Fruit fly (Drosophila melanogaster) whole organism, embryonic: ENCODE data around the gene Ac76E.
A peak's percentile ranks its signal among the peaks of the same experiment; 100 is the strongest.

Source experiments
- Bgb ChIP-seq: fragments of 200-800 bp; sonication (Bioruptor generic); IDR thresholded peaks from 2 replicates; pipeline ENCODE4 v1.3.6; 2022; ENCODE audit warnings: missing biosample characterization, missing genetic modification characterization; ENCODE audit not compliant: partially characterized antibody
- CG10979 ChIP-seq: fragments of 200-800 bp; sonication (Bioruptor generic); optimal IDR thresholded peaks from 2 replicates; lab custom pipeline; 2018; ENCODE audit warnings: missing biosample characterization, mild to moderate bottlenecking, missing genetic modification characterization, moderate library complexity
- CG12071 ChIP-seq: fragments of 200-800 bp; sonication (Bioruptor generic); optimal IDR thresholded peaks from 3 replicates; lab custom pipeline; 2018; ENCODE audit warnings: missing biosample characterization, mild to moderate bottlenecking, missing genetic modification characterization
- CG12659 ChIP-seq: fragments of 200-800 bp; sonication (Bioruptor generic); optimal IDR thresholded peaks from 3 replicates; lab custom pipeline; 2017; ENCODE audit warnings: mild to moderate bottlenecking, missing biosample characterization, missing genetic modification reagents, missing genetic modification characterization
- CG17186 ChIP-seq: fragments of 200-800 bp; sonication (Bioruptor generic); optimal IDR thresholded peaks from 3 replicates; lab custom pipeline; 2017; ENCODE audit warnings: missing biosample characterization, missing genetic modification reagents, missing genetic modification characterization
- CG2678 ChIP-seq: fragments of 200-800 bp; sonication (Bioruptor generic); optimal IDR thresholded peaks from 3 replicates; lab custom pipeline; 2019; ENCODE audit warnings: missing biosample characterization, mild to moderate bottlenecking, missing genetic modification characterization, moderate library complexity
- CG31365 ChIP-seq: fragments of 200-800 bp; sonication (Bioruptor generic); optimal IDR thresholded peaks from 2 replicates; lab custom pipeline; 2018; ENCODE audit warnings: missing biosample characterization, mild to moderate bottlenecking, missing genetic modification characterization
- CG42726 ChIP-seq: fragments of 200-800 bp; sonication (Bioruptor generic); IDR thresholded peaks from 2 replicates; pipeline ENCODE4 v1.3.6; 2022; ENCODE audit warnings: missing biosample characterization, missing genetic modification characterization; ENCODE audit not compliant: partially characterized antibody
- CG4360 ChIP-seq: fragments of 200-800 bp; sonication (Bioruptor generic); IDR thresholded peaks from 2 replicates; pipeline ENCODE4 v1.3.6; 2022; ENCODE audit warnings: missing biosample characterization, missing genetic modification characterization
- CG6272 ChIP-seq: fragments of 200-800 bp; sonication (Bioruptor generic); IDR thresholded peaks from 2 replicates; pipeline ENCODE4 v1.3.6; 2022; ENCODE audit warnings: missing biosample characterization, missing genetic modification characterization
- CG6654 ChIP-seq: fragments of 200-800 bp; sonication (Bioruptor generic); optimal IDR thresholded peaks from 2 replicates; lab custom pipeline; 2017; ENCODE audit warnings: missing biosample characterization, mild to moderate bottlenecking, missing genetic modification characterization
- CG7271 ChIP-seq: fragments of 200-800 bp; sonication (Bioruptor generic); optimal IDR thresholded peaks from 2 replicates; lab custom pipeline; 2018; ENCODE audit warnings: missing biosample characterization, mild to moderate bottlenecking, missing genetic modification characterization, moderate library complexity
- CG7839 ChIP-seq: fragments of 200-800 bp; sonication (Bioruptor generic); optimal IDR thresholded peaks from 3 replicates; lab custom pipeline; 2018; ENCODE audit warnings: missing biosample characterization, mild to moderate bottlenecking, missing genetic modification characterization, moderate library complexity
- CG8290 ChIP-seq, 3 experiments: fragments of 200-800 bp; sonication (Bioruptor generic); optimal IDR thresholded peaks; 2 replicates each; lab custom pipeline; 2016 to 2019; ENCODE audit warnings: missing biosample characterization in 3 of 3, missing genetic modification characterization in 3 of 3, mild to moderate bottlenecking in 2 of 3, moderate library complexity in 1 of 3
- CG8359 ChIP-seq: fragments of 200-800 bp; sonication (Bioruptor generic); optimal IDR thresholded peaks from 2 replicates; lab custom pipeline; 2017; ENCODE audit warnings: missing biosample characterization, mild to moderate bottlenecking, missing genetic modification characterization, borderline replicate concordance
- CG8388 ChIP-seq: fragments of 200-800 bp; sonication (Bioruptor generic); optimal IDR thresholded peaks from 2 replicates; lab custom pipeline; 2019; ENCODE audit warnings: missing biosample characterization, mild to moderate bottlenecking, missing genetic modification characterization, moderate library complexity
- CoRest ChIP-seq: fragments of 200-800 bp; sonication (Bioruptor generic); optimal IDR thresholded peaks from 3 replicates; lab custom pipeline; 2018; ENCODE audit warnings: missing biosample characterization, mild to moderate bottlenecking, missing genetic modification characterization, moderate library complexity
- D ChIP-seq, 2 experiments: fragments of 200-800 bp in 1 of 2; fragments of >200 bp in 1 of 2; sonication (Bioruptor generic) in 1 of 2; optimal IDR thresholded peaks; 2 replicates in 1 of 2; 3 replicates in 1 of 2; lab custom pipeline; 2017; ENCODE audit warnings: mild to moderate bottlenecking in 1 of 2, missing biosample characterization in 1 of 2, missing genetic modification characterization in 1 of 2, missing genetic modification reagents in 1 of 2
- Dll ChIP-seq: fragments of 200-800 bp; sonication (Bioruptor generic); IDR thresholded peaks from 4 replicates; pipeline ENCODE4 v1.3.6; 2022; ENCODE audit warnings: missing biosample characterization, missing genetic modification characterization; ENCODE audit not compliant: partially characterized antibody
- HLH4C ChIP-seq: fragments of 200-800 bp; sonication (Bioruptor generic); IDR thresholded peaks from 3 replicates; pipeline ENCODE4 v1.3.6; 2022; ENCODE audit warnings: missing biosample characterization, missing genetic modification characterization; ENCODE audit not compliant: partially characterized antibody
- HLH54F ChIP-seq: fragments of 200-800 bp; sonication (Bioruptor generic); optimal IDR thresholded peaks from 3 replicates; lab custom pipeline; 2016; ENCODE audit warnings: missing biosample characterization, missing genetic modification characterization
- HLHmδ ChIP-seq: fragments of 200-800 bp; sonication (Bioruptor generic); optimal IDR thresholded peaks from 2 replicates; lab custom pipeline; 2018; ENCODE audit warnings: missing biosample characterization, mild to moderate bottlenecking, missing genetic modification characterization, moderate library complexity
- HmgD ChIP-seq: fragments of 200-800 bp; sonication (Bioruptor generic); optimal IDR thresholded peaks from 3 replicates; lab custom pipeline; 2016; ENCODE audit warnings: missing biosample characterization, missing genetic modification characterization
- HmgZ ChIP-seq: fragments of 200-800 bp; sonication (Bioruptor generic); optimal IDR thresholded peaks from 2 replicates; lab custom pipeline; 2018; ENCODE audit warnings: missing biosample characterization, mild to moderate bottlenecking, missing genetic modification characterization
- Hr39 ChIP-seq: fragments of >200 bp; optimal IDR thresholded peaks from 2 replicates; lab custom pipeline; 2017
- Mes4 ChIP-seq: fragments of 200-800 bp; sonication (Bioruptor generic); optimal IDR thresholded peaks from 2 replicates; lab custom pipeline; 2016; ENCODE audit warnings: missing biosample characterization, missing genetic modification characterization
- Mrtf ChIP-seq: fragments of 200-800 bp; sonication (Bioruptor generic); IDR thresholded peaks from 3 replicates; pipeline ENCODE4 v1.3.6; 2022; ENCODE audit warnings: missing biosample characterization, missing genetic modification characterization
- Ptx1 ChIP-seq: fragments of 200-800 bp; sonication (Bioruptor generic); IDR thresholded peaks from 2 replicates; pipeline ENCODE4 v1.3.6; 2022; ENCODE audit warnings: missing biosample characterization, missing genetic modification characterization
- caup ChIP-seq: fragments of 200-800 bp; sonication (Bioruptor generic); optimal IDR thresholded peaks from 3 replicates; lab custom pipeline; 2017; ENCODE audit warnings: missing biosample characterization, mild to moderate bottlenecking, missing genetic modification characterization, moderate library complexity; ENCODE audit not compliant: severe bottlenecking
- exex ChIP-seq: fragments of 200-800 bp; sonication (Bioruptor generic); optimal IDR thresholded peaks from 4 replicates; lab custom pipeline; 2018; ENCODE audit warnings: missing biosample characterization, mild to moderate bottlenecking, missing genetic modification characterization, moderate library complexity
- fru ChIP-seq: fragments of >200 bp; optimal IDR thresholded peaks from 2 replicates; lab custom pipeline; 2017
- fu2 ChIP-seq: fragments of 200-800 bp; sonication (Bioruptor generic); optimal IDR thresholded peaks from 2 replicates; lab custom pipeline; 2016; ENCODE audit warnings: missing biosample characterization, missing genetic modification characterization
- gce ChIP-seq: fragments of 200-800 bp; sonication (Bioruptor generic); IDR thresholded peaks from 3 replicates; pipeline ENCODE4 v1.3.6; 2022; ENCODE audit warnings: missing biosample characterization, missing genetic modification characterization
- hbn ChIP-seq: fragments of 200-800 bp; sonication (Bioruptor generic); IDR thresholded peaks from 2 replicates; pipeline ENCODE4 v1.3.6; 2022; ENCODE audit warnings: missing biosample characterization, missing genetic modification characterization; ENCODE audit not compliant: partially characterized antibody
- lbe ChIP-seq: fragments of 200-800 bp; sonication (Bioruptor generic); optimal IDR thresholded peaks from 2 replicates; lab custom pipeline; 2016; ENCODE audit warnings: missing biosample characterization, mild to moderate bottlenecking, missing genetic modification characterization
- mld ChIP-seq: fragments of 200-800 bp; sonication (Bioruptor generic); IDR thresholded peaks from 3 replicates; pipeline ENCODE4 v1.3.6; 2022; ENCODE audit warnings: missing biosample characterization, missing genetic modification characterization; ENCODE audit not compliant: partially characterized antibody
- pb ChIP-seq: fragments of 200-800 bp; sonication (Bioruptor generic); optimal IDR thresholded peaks from 3 replicates; lab custom pipeline; 2016; ENCODE audit warnings: missing biosample characterization, missing genetic modification characterization
- psq ChIP-seq: fragments of 200-800 bp; sonication (Bioruptor generic); optimal IDR thresholded peaks from 2 replicates; lab custom pipeline; 2017; ENCODE audit warnings: missing biosample characterization, missing genetic modification characterization
- pzg ChIP-seq: fragments of 200-800 bp; sonication (Bioruptor generic); optimal IDR thresholded peaks from 3 replicates; lab custom pipeline; 2018; ENCODE audit warnings: missing biosample characterization, mild to moderate bottlenecking, missing genetic modification characterization, moderate library complexity
- row ChIP-seq: fragments of 200-800 bp; sonication (Bioruptor generic); IDR thresholded peaks from 3 replicates; pipeline ENCODE4 v1.3.6; 2022; ENCODE audit warnings: missing biosample characterization, missing genetic modification characterization
- run ChIP-seq: fragments of 200-800 bp; sonication (Bioruptor generic); optimal IDR thresholded peaks from 3 replicates; lab custom pipeline; 2018; ENCODE audit warnings: missing biosample characterization, mild to moderate bottlenecking, missing genetic modification characterization
- sisA ChIP-seq: fragments of 200-800 bp; sonication (Bioruptor generic); IDR thresholded peaks from 2 replicates; pipeline ENCODE4 v1.3.6; 2022; ENCODE audit warnings: missing biosample characterization, missing genetic modification characterization
- slou ChIP-seq: fragments of 200-800 bp; sonication (Bioruptor generic); optimal IDR thresholded peaks from 3 replicates; lab custom pipeline; 2016; ENCODE audit warnings: missing biosample characterization, missing genetic modification characterization
- tap ChIP-seq: fragments of 200-800 bp; optimal IDR thresholded peaks from 3 replicates; lab custom pipeline; 2019; ENCODE audit warnings: missing biosample characterization, mild to moderate bottlenecking, missing genetic modification characterization, moderate library complexity
- tna ChIP-seq: fragments of 200-800 bp; sonication (Bioruptor generic); IDR thresholded peaks from 2 replicates; pipeline ENCODE4 v1.3.6; 2022; ENCODE audit warnings: missing biosample characterization, missing genetic modification characterization; ENCODE audit not compliant: partially characterized antibody
- trh ChIP-seq: fragments of 200-800 bp; sonication (Bioruptor generic); optimal IDR thresholded peaks from 2 replicates; lab custom pipeline; 2016; ENCODE audit warnings: missing biosample characterization, missing genetic modification characterization
- twi ChIP-seq: fragments of 200-800 bp; optimal IDR thresholded peaks from 2 replicates; lab custom pipeline; 2019; ENCODE audit warnings: missing biosample characterization, mild to moderate bottlenecking, missing genetic modification characterization, moderate library complexity
- zen ChIP-seq: fragments of 200-800 bp; sonication (Bioruptor generic); optimal IDR thresholded peaks from 3 replicates; lab custom pipeline; 2018; ENCODE audit warnings: missing biosample characterization, mild to moderate bottlenecking, missing genetic modification characterization, moderate library complexity

Ac76E gene

DNA sequence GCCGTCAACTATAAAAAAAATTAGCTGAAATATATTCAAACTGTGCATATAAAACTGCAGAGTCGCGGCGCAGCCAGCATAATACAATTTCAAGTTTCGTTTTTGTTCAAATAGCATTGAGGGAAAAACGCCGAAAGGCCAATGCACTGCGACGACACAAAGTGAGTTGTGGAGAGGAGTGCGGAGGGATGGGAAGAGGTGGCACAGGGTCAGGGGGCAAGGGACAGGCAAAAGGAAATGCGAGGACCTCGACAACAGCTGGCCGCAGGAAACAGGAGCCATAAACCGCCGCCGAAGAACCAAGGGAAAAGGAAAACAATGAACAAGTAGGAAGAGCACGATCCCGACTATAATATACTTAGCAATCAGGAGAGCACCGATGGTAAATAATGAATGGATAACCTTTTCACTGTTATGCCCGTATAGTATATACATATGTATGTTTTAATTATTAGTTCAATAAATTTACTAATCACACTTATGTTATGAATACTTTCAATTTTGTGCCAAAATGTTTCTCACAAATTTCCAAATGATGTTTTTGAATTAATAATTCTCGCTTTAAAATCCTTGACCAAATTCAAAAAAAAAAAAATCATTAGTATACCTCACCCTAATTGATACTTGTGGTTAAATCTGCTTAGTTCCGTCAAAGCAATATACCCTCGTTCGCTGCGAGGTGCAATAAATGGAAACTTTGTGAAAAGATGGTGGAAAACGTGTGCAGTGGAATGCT is 40.4 kb upstream of the Ac76E start (continued):
- TF ChIP-seq CG17186 (no peak), Ptx1 (GFP tag; lab: Robert Waterston, UW) (no peak), CG4360 (GFP tag; lab: Robert Waterston, UW) (no peak), HLH54F (GFP tag; lab: Kevin White, UChicago) (no peak), D (optimal IDR thresholded peaks at IDR 0.05; lab: Kevin White, UChicago) (no peak), D (GFP tag; optimal IDR thresholded peaks at IDR 0.05; lab: Kevin White, UChicago) (no peak), CG6654 (GFP tag; lab: Kevin White, UChicago) (no peak), zen (tag; lab: Kevin White, UChicago) (peak; percentile 60), psq (no peak), fu2 (GFP tag; lab: Kevin White, UChicago) (no peak), exex (tag; lab: Kevin White, UChicago) (no peak), fru (lab: Kevin White, UChicago) (no peak), Bgb (GFP tag; lab: Robert Waterston, UW) (no peak), run (tag; lab: Kevin White, UChicago) (no peak), CG8388 (GFP tag; lab: Kevin White, UChicago) (peak; percentile 52), hbn (GFP tag; lab: Robert Waterston, UW) (no peak), CG2678 (tag; lab: Kevin White, UChicago) (peak; percentile 25), mld (GFP tag; lab: Robert Waterston, UW) (no peak), CG7271 (tag; lab: Kevin White, UChicago) (no peak), CG10979 (peak; percentile 55), trh (GFP tag; lab: Kevin White, UChicago) (no peak), CG7839 (tag; lab: Kevin White, UChicago) (peak; percentile 48), twi (no peak), CG12659 (GFP tag; lab: Kevin White, UChicago) (no peak), gce (GFP tag; lab: Robert Waterston, UW) (no peak), Mrtf (no peak), CoRest (tag; lab: Kevin White, UChicago) (peak; percentile 55), lbe (GFP tag; lab: Kevin White, UChicago) (no peak), pzg (no peak), HmgD (GFP tag; lab: Kevin White, UChicago) (no peak), Hr39 (lab: Kevin White, UChicago) (no peak), CG12071 (GFP tag; lab: Kevin White, UChicago) (no peak), CG8290 (GFP tag; optimal IDR thresholded peaks at IDR 0.05; lab: Kevin White, UChicago) (no peak), CG8290 (tag; optimal IDR thresholded peaks at IDR 0.05; lab: Kevin White, UChicago) (no peak), Mes4 (GFP tag; lab: Kevin White, UChicago) (no peak), tap (tag; lab: Kevin White, UChicago) (no peak)
- TF ChIP-seq, all 482 proteins: peak for 78

DNA sequence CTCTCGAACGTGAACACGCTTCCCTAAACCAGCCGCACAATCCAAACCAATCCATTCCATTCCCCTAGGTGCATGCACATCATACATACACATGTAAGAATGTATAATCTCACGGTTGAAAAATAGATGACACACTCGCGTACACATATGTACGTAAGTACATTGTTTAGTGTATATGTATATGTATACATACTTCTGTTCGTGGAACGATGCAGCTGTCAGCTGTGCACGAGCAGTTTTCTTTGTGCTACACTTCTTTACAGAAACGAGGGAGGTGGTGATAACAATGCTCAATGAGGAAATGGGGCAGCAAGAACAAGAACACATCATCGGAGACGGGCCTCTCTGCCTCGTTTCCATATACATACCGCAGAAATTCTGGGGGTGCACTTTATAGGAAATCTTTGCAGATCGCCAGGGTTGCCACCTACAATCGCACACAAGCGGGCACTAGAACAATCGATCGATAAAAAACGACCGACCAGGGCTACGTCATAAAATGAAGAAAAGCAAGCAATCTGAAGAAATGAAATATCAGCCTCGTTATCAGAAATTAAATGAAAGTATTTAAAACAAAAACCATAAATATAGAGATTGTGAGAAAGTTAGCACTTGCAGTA is 39.7 kb upstream of the Ac76E start:
- TF ChIP-seq HmgZ (tag; lab: Kevin White, UChicago) (peak; percentile 2), HLH4C (no peak), sisA (GFP tag; lab: Robert Waterston, UW) (no peak), tna (no peak), CG31365 (no peak), slou (no peak), CG42726 (GFP tag; lab: Robert Waterston, UW) (no peak), CG6272 (GFP tag; lab: Robert Waterston, UW) (no peak), pb (GFP tag; lab: Kevin White, UChicago) (no peak), caup (GFP tag; lab: Kevin White, UChicago) (no peak), CG8359 (GFP tag; lab: Kevin White, UChicago) (no peak), Dll (0 out of 4 replicates have a peak, but pooled peaks have one; percentile 35), row (GFP tag; lab: Robert Waterston, UW) (0 out of 3 replicates have a peak, but pooled peaks have one; percentile 7), HLHmδ (GFP tag; lab: Kevin White, UChicago) (no peak)
